Worm (Caenorhabditis elegans) whole organism, L1 larva: Measurements from ENCODE around the gene F35A5.1.

ENCODE experiments used
- C34B4.2 ChIP-seq: sonication (generic microtip); optimal IDR thresholded peaks from 2 replicates; lab custom pipeline; 2017; ENCODE audit warnings: mild to moderate bottlenecking, missing genetic modification characterization, missing compliant biosample characterization
- F16B12.6 ChIP-seq: fragments of 150-350 bp; optimal IDR thresholded peaks from 2 replicates; lab custom pipeline; 2014; ENCODE audit warnings: missing biosample characterization, missing genetic modification characterization
- Y116A8C.19 ChIP-seq: sonication (generic microtip); optimal IDR thresholded peaks from 2 replicates; lab custom pipeline; 2016; ENCODE audit warnings: missing compliant biosample characterization, missing genetic modification characterization, borderline replicate concordance
- aha-1 ChIP-seq: fragments of 150-350 bp; optimal IDR thresholded peaks from 2 replicates; lab custom pipeline; 2014; ENCODE audit warnings: missing biosample characterization, missing genetic modification characterization
- alr-1 ChIP-seq: fragments of 200-800 bp; sonication (Bioruptor generic); optimal IDR thresholded peaks from 2 replicates; lab custom pipeline; 2018; ENCODE audit warnings: borderline replicate concordance, mild to moderate bottlenecking, missing genetic modification characterization, missing compliant biosample characterization
- aly-2 ChIP-seq: fragments of 150-350 bp; optimal IDR thresholded peaks from 2 replicates; lab custom pipeline; 2014; ENCODE audit warnings: missing biosample characterization, missing genetic modification characterization
- ama-1 ChIP-seq: fragments of 150-350 bp; optimal IDR thresholded peaks from 2 replicates; lab custom pipeline; 2014
- blmp-1 ChIP-seq: fragments of 150-350 bp; optimal IDR thresholded peaks from 2 replicates; lab custom pipeline; 2014; ENCODE audit warnings: missing biosample characterization, missing genetic modification characterization
- ceh-82 ChIP-seq, 3 experiments: fragments of 150-350 bp in 1 of 3; sonication (generic microtip) in 2 of 3; optimal IDR thresholded peaks; 2 replicates each; lab custom pipeline; 2014 to 2017; ENCODE audit warnings: missing biosample characterization in 3 of 3, missing genetic modification characterization in 3 of 3
- ceh-88 ChIP-seq: fragments of 200-800 bp; sonication (Bioruptor generic); IDR thresholded peaks from 2 replicates; pipeline ENCODE4 v1.3.6; 2022; ENCODE audit warnings: missing genetic modification characterization, missing compliant biosample characterization
- ces-1 ChIP-seq: fragments of 150-350 bp; optimal IDR thresholded peaks from 2 replicates; lab custom pipeline; 2014; ENCODE audit warnings: missing biosample characterization, missing genetic modification reagents, missing genetic modification characterization
- egl-13 ChIP-seq: sonication (generic microtip); optimal IDR thresholded peaks from 2 replicates; lab custom pipeline; 2016; ENCODE audit warnings: missing genotype, missing genetic modification reagents, missing genetic modification characterization, missing compliant biosample characterization
- elt-2 ChIP-seq: sonication (generic microtip); optimal IDR thresholded peaks from 2 replicates; lab custom pipeline; 2016; ENCODE audit warnings: missing genetic modification characterization, mild to moderate bottlenecking, inconsistent platforms, missing compliant biosample characterization, missing genetic modification reagents
- elt-3 ChIP-seq, 6 experiments: fragments of 150-350 bp in 1 of 6; sonication (generic microtip); optimal IDR thresholded peaks; 2 replicates each; lab custom pipeline; 2017 to 2018; ENCODE audit warnings: missing biosample characterization in 6 of 6, missing genetic modification characterization in 6 of 6, inconsistent platforms in 1 of 6
- fkh-10 ChIP-seq: sonication (generic microtip); optimal IDR thresholded peaks from 2 replicates; lab custom pipeline; 2017; ENCODE audit warnings: missing biosample characterization, missing genetic modification reagents, missing genetic modification characterization
- fkh-8 ChIP-seq: sonication (generic microtip); optimal IDR thresholded peaks from 2 replicates; lab custom pipeline; 2016; ENCODE audit warnings: mild to moderate bottlenecking, missing genetic modification characterization, missing compliant biosample characterization
- fos-1 ChIP-seq: fragments of 150-350 bp; optimal IDR thresholded peaks from 2 replicates; lab custom pipeline; 2014; ENCODE audit warnings: missing biosample characterization, missing genetic modification characterization
- grh-1 ChIP-seq: fragments of 200-800 bp; sonication (Bioruptor generic); IDR thresholded peaks from 2 replicates; pipeline ENCODE4 v1.3.6; 2022; ENCODE audit warnings: missing genetic modification reagents, missing genetic modification characterization, missing compliant biosample characterization
- hlh-4 ChIP-seq: sonication (generic microtip); optimal IDR thresholded peaks from 2 replicates; lab custom pipeline; 2016; ENCODE audit warnings: mild to moderate bottlenecking, missing genetic modification characterization, missing compliant biosample characterization
- jun-1 ChIP-seq: fragments of 150-350 bp; optimal IDR thresholded peaks from 2 replicates; lab custom pipeline; 2014; ENCODE audit warnings: missing biosample characterization, missing genetic modification reagents, missing genetic modification characterization
- lin-14 ChIP-seq: fragments of 200-800 bp; sonication (Bioruptor generic); optimal IDR thresholded peaks from 2 replicates; lab custom pipeline; 2018; ENCODE audit warnings: mild to moderate bottlenecking, missing genetic modification characterization, moderate library complexity, missing compliant biosample characterization
- lin-15B ChIP-seq: fragments of 150-350 bp; sonication (generic microtip); optimal IDR thresholded peaks from 3 replicates; lab custom pipeline; 2014; ENCODE audit warnings: missing biosample characterization, missing genetic modification characterization
- lin-35 ChIP-seq, 2 experiments: fragments of 150-350 bp; optimal IDR thresholded peaks; 2 replicates each; lab custom pipeline; 2014; ENCODE audit warnings: missing biosample characterization in 2 of 2, missing genetic modification characterization in 2 of 2, missing genetic modification reagents in 2 of 2
- lir-3 ChIP-seq: sonication (generic microtip); optimal IDR thresholded peaks from 2 replicates; lab custom pipeline; 2016; ENCODE audit warnings: mild to moderate bottlenecking, missing genetic modification characterization, moderate library complexity, missing compliant biosample characterization; ENCODE audit not compliant: poor library complexity
- lsy-2 ChIP-seq, 2 experiments: fragments of 150-350 bp; optimal IDR thresholded peaks; 2 replicates each; lab custom pipeline; 2014; ENCODE audit warnings: missing biosample characterization in 2 of 2, missing genetic modification characterization in 2 of 2
- mab-9 ChIP-seq: fragments of 200-800 bp; sonication (Bioruptor generic); IDR thresholded peaks from 2 replicates; pipeline ENCODE4 v1.3.6; 2022; ENCODE audit warnings: missing genetic modification reagents, missing genetic modification characterization, missing compliant biosample characterization
- mdl-1 ChIP-seq, 2 experiments: fragments of 150-350 bp; optimal IDR thresholded peaks; 2 replicates each; lab custom pipeline; 2014 to 2017; ENCODE audit warnings: missing biosample characterization in 2 of 2, missing genetic modification characterization in 2 of 2, inconsistent platforms in 1 of 2
- nhr-19 ChIP-seq: fragments of 200-800 bp; sonication (Bioruptor generic); conservative IDR thresholded peaks from 2 replicates; pipeline ENCODE4 v1.3.6; 2022; ENCODE audit warnings: missing genetic modification characterization, missing compliant biosample characterization
- nhr-20 ChIP-seq: sonication (generic microtip); optimal IDR thresholded peaks from 2 replicates; lab custom pipeline; 2016; ENCODE audit warnings: mild to moderate bottlenecking, missing genetic modification characterization, missing compliant biosample characterization
- nhr-237 ChIP-seq: fragments of 150-350 bp; optimal IDR thresholded peaks from 2 replicates; lab custom pipeline; 2014; ENCODE audit warnings: missing biosample characterization, missing genetic modification characterization
- nhr-28 ChIP-seq: fragments of 150-350 bp; optimal IDR thresholded peaks from 2 replicates; lab custom pipeline; 2014; ENCODE audit warnings: missing biosample characterization, missing genetic modification characterization
- nhr-47 ChIP-seq: sonication (generic microtip); optimal IDR thresholded peaks from 2 replicates; lab custom pipeline; 2016; ENCODE audit warnings: mild to moderate bottlenecking, missing genetic modification characterization, moderate library complexity, missing compliant biosample characterization
- nhr-71 ChIP-seq: sonication (generic microtip); optimal IDR thresholded peaks from 2 replicates; lab custom pipeline; 2016; ENCODE audit warnings: mild to moderate bottlenecking, missing genetic modification characterization, moderate library complexity, missing compliant biosample characterization
- nhr-85 ChIP-seq: sonication (generic microtip); peaks from one replicate; lab custom pipeline; 2016; ENCODE audit warnings: missing genetic modification characterization, inconsistent platforms, missing compliant biosample characterization
- nhr-90 ChIP-seq: sonication (generic microtip); optimal IDR thresholded peaks from 2 replicates; lab custom pipeline; 2016; ENCODE audit warnings: mild to moderate bottlenecking, missing genetic modification characterization, missing compliant biosample characterization; ENCODE audit not compliant: poor library complexity
- pqm-1 ChIP-seq: sonication (generic microtip); optimal IDR thresholded peaks from 3 replicates; lab custom pipeline; 2017; ENCODE audit warnings: missing biosample characterization, missing genetic modification characterization
- rnt-1 ChIP-seq: sonication (generic microtip); optimal IDR thresholded peaks from 2 replicates; lab custom pipeline; 2016; ENCODE audit warnings: mild to moderate bottlenecking, missing genetic modification characterization, moderate library complexity, missing compliant biosample characterization
- skn-1 ChIP-seq: fragments of 150-350 bp; optimal IDR thresholded peaks from 2 replicates; lab custom pipeline; 2014; ENCODE audit warnings: missing biosample characterization, missing genetic modification characterization
- snu-23 ChIP-seq: sonication (generic microtip); optimal IDR thresholded peaks from 2 replicates; lab custom pipeline; 2016; ENCODE audit warnings: missing genetic modification characterization, missing compliant biosample characterization
- sox-4 ChIP-seq: sonication (generic microtip); optimal IDR thresholded peaks from 2 replicates; lab custom pipeline; 2016; ENCODE audit warnings: missing genetic modification characterization, missing compliant biosample characterization
- sup-37 ChIP-seq: fragments of 200-800 bp; sonication (Bioruptor generic); optimal IDR thresholded peaks from 2 replicates; lab custom pipeline; 2018; ENCODE audit warnings: mild to moderate bottlenecking, missing genetic modification characterization, missing compliant biosample characterization
- tbx-2 ChIP-seq: sonication (generic microtip); optimal IDR thresholded peaks from 2 replicates; lab custom pipeline; 2016; ENCODE audit warnings: missing genetic modification characterization, missing compliant biosample characterization
- unc-86 ChIP-seq: sonication (generic microtip); optimal IDR thresholded peaks from 2 replicates; lab custom pipeline; 2016; ENCODE audit warnings: missing genetic modification characterization, missing compliant biosample characterization
- unc-98 ChIP-seq: fragments of 200-800 bp; sonication (Bioruptor generic); IDR thresholded peaks from 2 replicates; pipeline ENCODE4 v1.3.6; 2022; ENCODE audit warnings: missing genetic modification characterization, missing compliant biosample characterization
- vab-15 ChIP-seq: sonication (generic microtip); optimal IDR thresholded peaks from 2 replicates; lab custom pipeline; 2017; ENCODE audit warnings: missing genotype, mild to moderate bottlenecking, missing genetic modification characterization, missing compliant biosample characterization
- zip-4 ChIP-seq: fragments of 200-800 bp; sonication (Bioruptor generic); optimal IDR thresholded peaks from 2 replicates; lab custom pipeline; 2018; ENCODE audit warnings: mild to moderate bottlenecking, missing genetic modification characterization, moderate library complexity, missing compliant biosample characterization
- ztf-11 ChIP-seq, 2 experiments: sonication (generic microtip); optimal IDR thresholded peaks; 2 replicates each; lab custom pipeline; 2016 to 2017; ENCODE audit warnings: missing genetic modification characterization in 2 of 2, missing biosample characterization in 1 of 2, missing compliant biosample characterization in 1 of 2

The F35A5.1 gene

ce11 chrX:3828598-3829204, 21.4 kb downstream of the F35A5.1 start:
- TF ChIP-seq elt-3 (tag; optimal IDR thresholded peaks at IDR 0.05; lab: Kevin White, UChicago) (no peak), zip-4 (GFP tag; lab: Kevin White, UChicago) (no peak), lin-14 (GFP tag; lab: Kevin White, UChicago) (peak; percentile 32), C34B4.2 (tag; lab: Kevin White, UChicago) (no peak), ceh-88 (no peak), lin-35 (GFP tag; optimal IDR thresholded peaks at IDR 0.05; lab: Kevin White, UChicago) (no peak), nhr-20 (tag; lab: Kevin White, UChicago) (no peak), alr-1 (tag; lab: Kevin White, UChicago) (no peak), fkh-10 (GFP tag; lab: Kevin White, UChicago) (peak; percentile 14), blmp-1 (tag; lab: Kevin White, UChicago) (no peak), unc-86 (no peak), nhr-85 (tag; lab: Kevin White, UChicago) (no peak), fkh-8 (tag; lab: Kevin White, UChicago) (no peak)

- TF ChIP-seq hlh-4 (tag; lab: Kevin White, UChicago): no peak
- peak; percentile 93 for TF ChIP-seq elt-2 (tag; lab: Kevin White, UChicago)
- TF ChIP-seq snu-23: peak; percentile 0
- peak; percentile 52 for TF ChIP-seq lin-14 (GFP tag; lab: Kevin White, UChicago)
- TF ChIP-seq aly-2 (tag; lab: Kevin White, UChicago): no peak
- TF ChIP-seq lin-35 (GFP tag; optimal IDR thresholded peaks at IDR 0.05; lab: Kevin White, UChicago): peak in 1 of 2 experiments; percentile 42
- TF ChIP-seq mab-9 (GFP tag; lab: Robert Waterston, UW): no peak
- TF ChIP-seq nhr-237 (tag; lab: Kevin White, UChicago): no peak
- no peak for TF ChIP-seq nhr-47 (tag; lab: Kevin White, UChicago)
- peak; percentile 38 for TF ChIP-seq nhr-20 (tag; lab: Kevin White, UChicago)
- TF ChIP-seq lin-15B: no peak
- TF ChIP-seq ceh-82 (tag; optimal IDR thresholded peaks at IDR 0.05; lab: Kevin White, UChicago): no peak
- TF ChIP-seq unc-98 (GFP tag; lab: Robert Waterston, UW): no peak
- TF ChIP-seq vab-15 (tag; lab: Kevin White, UChicago): no peak
- no peak for TF ChIP-seq sup-37
- peak in 1 of 2 experiments; percentile 29 for TF ChIP-seq mdl-1 (tag; optimal IDR thresholded peaks at IDR 0.05; lab: Kevin White, UChicago)
- no peak for TF ChIP-seq fos-1
- no peak for TF ChIP-seq lir-3
- TF ChIP-seq rnt-1 (tag; lab: Kevin White, UChicago): no peak
- TF ChIP-seq skn-1 (tag; lab: Kevin White, UChicago): no peak
- TF ChIP-seq ama-1 (lab: Kevin White, UChicago): no peak
- no peak for TF ChIP-seq unc-86
- TF ChIP-seq blmp-1 (tag; lab: Kevin White, UChicago): peak; percentile 51
- TF ChIP-seq elt-3 (tag; optimal IDR thresholded peaks at IDR 0.05; lab: Kevin White, UChicago): peak in 2 of 6 experiments; percentile 26 to 56
- TF ChIP-seq Y116A8C.19 (tag; lab: Kevin White, UChicago): no peak
- TF ChIP-seq nhr-71 (tag; lab: Kevin White, UChicago): peak; percentile 21
- no peak for TF ChIP-seq pqm-1 (tag; lab: Kevin White, UChicago)
- no peak for TF ChIP-seq tbx-2 (tag; lab: Kevin White, UChicago)
- TF ChIP-seq nhr-90 (tag; lab: Kevin White, UChicago): peak; percentile 48
- TF ChIP-seq zip-4 (GFP tag; lab: Kevin White, UChicago): no peak
- TF ChIP-seq lsy-2 (tag; optimal IDR thresholded peaks at IDR 0.05; lab: Kevin White, UChicago): peak in 1 of 2 experiments; percentile 52
Measured at ce11 chrX:3829605-3830004, 22.3 kb downstream of the F35A5.1 start.

- no peak for TF ChIP-seq sox-4
- no peak for TF ChIP-seq egl-13
- no peak for TF ChIP-seq nhr-19 (GFP tag; lab: Robert Waterston, UW)
- TF ChIP-seq F16B12.6 (tag; lab: Kevin White, UChicago): no peak
- no peak for TF ChIP-seq unc-98 (GFP tag; lab: Robert Waterston, UW)
- no peak for TF ChIP-seq pqm-1 (tag; lab: Kevin White, UChicago)
- TF ChIP-seq ces-1 (GFP tag; lab: Kevin White, UChicago): no peak
- no peak for TF ChIP-seq aha-1 (tag; lab: Kevin White, UChicago)
- TF ChIP-seq blmp-1 (tag; lab: Kevin White, UChicago): no peak
- no peak for TF ChIP-seq grh-1 (GFP tag; lab: Robert Waterston, UW)
- TF ChIP-seq unc-86: no peak
- TF ChIP-seq jun-1: no peak
- TF ChIP-seq hlh-4 (tag; lab: Kevin White, UChicago): no peak
- no peak for TF ChIP-seq nhr-20 (tag; lab: Kevin White, UChicago)
- no peak for TF ChIP-seq nhr-28 (tag; lab: Kevin White, UChicago)
- no peak for TF ChIP-seq ztf-11 (tag; optimal IDR thresholded peaks at IDR 0.05; lab: Kevin White, UChicago)
- TF ChIP-seq, all 84 proteins: peak for 0
Measured at ce11 chrX:3830872-3831271, 23.6 kb downstream of the F35A5.1 start.
